Worm (Caenorhabditis elegans) whole organism, late embryonic: ENCODE results near the gene T27E7.5.

Source experiments
- C08G9.2 ChIP-seq: sonication (generic microtip); optimal IDR thresholded peaks from 2 replicates; lab custom pipeline; 2016; ENCODE audit warnings: mild to moderate bottlenecking, missing genetic modification characterization, moderate library complexity, missing compliant biosample characterization
- C38D4.7 ChIP-seq: fragments of 200-800 bp; sonication (Bioruptor generic); optimal IDR thresholded peaks from 2 replicates; lab custom pipeline; 2018; ENCODE audit warnings: mild to moderate bottlenecking, missing genetic modification characterization, moderate library complexity, missing compliant biosample characterization
- F13H6.1 ChIP-seq: sonication (generic microtip); optimal IDR thresholded peaks from 2 replicates; lab custom pipeline; 2016; ENCODE audit warnings: missing genetic modification characterization, missing compliant biosample characterization
- K02D7.2 ChIP-seq: sonication (generic microtip); optimal IDR thresholded peaks from 2 replicates; lab custom pipeline; 2017; ENCODE audit warnings: mild to moderate bottlenecking, missing genetic modification characterization, missing compliant biosample characterization
- K09A11.1 ChIP-seq: sonication (generic microtip); optimal IDR thresholded peaks from 2 replicates; lab custom pipeline; 2017; ENCODE audit warnings: antibody characterized with exemption, mild to moderate bottlenecking, missing genetic modification characterization, missing compliant biosample characterization; ENCODE audit not compliant: insufficient read depth
- T23F11.4 ChIP-seq: fragments of 200-800 bp; sonication (Bioruptor generic); optimal IDR thresholded peaks from 2 replicates; lab custom pipeline; 2018; ENCODE audit warnings: mild to moderate bottlenecking, missing genetic modification characterization, missing compliant biosample characterization
- Y22D7AL.16 ChIP-seq: sonication (generic microtip); optimal IDR thresholded peaks from 2 replicates; lab custom pipeline; 2016; ENCODE audit warnings: missing genetic modification characterization, missing compliant biosample characterization
- ahr-1 ChIP-seq: sonication (generic microtip); optimal IDR thresholded peaks from 2 replicates; lab custom pipeline; 2016; ENCODE audit warnings: missing genetic modification characterization, missing compliant biosample characterization
- ama-1 ChIP-seq: fragments of 150-350 bp; optimal IDR thresholded peaks from 2 replicates; lab custom pipeline; 2014
- ceh-14 ChIP-seq: sonication (generic microtip); optimal IDR thresholded peaks from 2 replicates; lab custom pipeline; 2016; ENCODE audit warnings: missing genotype, missing genetic modification characterization, missing compliant biosample characterization
- ceh-19 ChIP-seq: fragments of 200-800 bp; sonication (Bioruptor generic); optimal IDR thresholded peaks from 2 replicates; lab custom pipeline; 2018; ENCODE audit warnings: mild to moderate bottlenecking, missing genetic modification characterization, missing compliant biosample characterization
- ceh-2 ChIP-seq: sonication (generic microtip); optimal IDR thresholded peaks from 2 replicates; lab custom pipeline; 2016; ENCODE audit warnings: missing genotype, missing genetic modification characterization, missing compliant biosample characterization
- ceh-22 ChIP-seq: sonication (generic microtip); optimal IDR thresholded peaks from 2 replicates; lab custom pipeline; 2017; ENCODE audit warnings: missing biosample characterization, missing genetic modification characterization
- ceh-24 ChIP-seq: sonication (generic microtip); optimal IDR thresholded peaks from 2 replicates; lab custom pipeline; 2016; ENCODE audit warnings: mild to moderate bottlenecking, missing genetic modification characterization, missing compliant biosample characterization
- ceh-31 ChIP-seq: sonication (generic microtip); optimal IDR thresholded peaks from 2 replicates; lab custom pipeline; 2016; ENCODE audit warnings: missing genetic modification characterization, missing compliant biosample characterization
- ceh-45 ChIP-seq: fragments of 200-800 bp; sonication (Bioruptor generic); IDR thresholded peaks from 2 replicates; pipeline ENCODE4 v1.3.6; 2022; ENCODE audit warnings: missing genetic modification reagents, missing genetic modification characterization, missing compliant biosample characterization
- ceh-48 ChIP-seq: sonication (generic microtip); optimal IDR thresholded peaks from 2 replicates; lab custom pipeline; 2016; ENCODE audit warnings: missing genetic modification characterization, inconsistent platforms, missing compliant biosample characterization
- ceh-6 ChIP-seq: fragments of 200-800 bp; sonication (Bioruptor generic); optimal IDR thresholded peaks from 2 replicates; lab custom pipeline; 2018; ENCODE audit warnings: mild to moderate bottlenecking, missing genetic modification characterization, missing compliant biosample characterization
- che-1 ChIP-seq: sonication (generic microtip); optimal IDR thresholded peaks from 2 replicates; lab custom pipeline; 2016; ENCODE audit warnings: mild to moderate bottlenecking, missing genetic modification characterization, missing compliant biosample characterization
- dmd-4 ChIP-seq: sonication (generic microtip); optimal IDR thresholded peaks from 2 replicates; lab custom pipeline; 2016; ENCODE audit warnings: borderline replicate concordance, missing genetic modification characterization, missing compliant biosample characterization
- dve-1 ChIP-seq: sonication (generic microtip); optimal IDR thresholded peaks from 2 replicates; lab custom pipeline; 2017; ENCODE audit warnings: antibody characterized with exemption, mild to moderate bottlenecking, missing genetic modification characterization, missing compliant biosample characterization
- elt-2 ChIP-seq: sonication (generic microtip); optimal IDR thresholded peaks from 2 replicates; lab custom pipeline; 2016; ENCODE audit warnings: missing genetic modification reagents, missing genetic modification characterization, missing compliant biosample characterization
- elt-4 ChIP-seq: sonication (generic microtip); optimal IDR thresholded peaks from 2 replicates; lab custom pipeline; 2016; ENCODE audit warnings: missing genetic modification characterization, missing compliant biosample characterization
- ets-4 ChIP-seq: sonication (generic microtip); optimal IDR thresholded peaks from 2 replicates; lab custom pipeline; 2016; ENCODE audit warnings: missing genetic modification characterization, missing compliant biosample characterization
- eyg-1 ChIP-seq: sonication (generic microtip); optimal IDR thresholded peaks from 2 replicates; lab custom pipeline; 2016; ENCODE audit warnings: missing genotype, missing genetic modification characterization, missing compliant biosample characterization
- fax-1 ChIP-seq: sonication (generic microtip); optimal IDR thresholded peaks from 2 replicates; lab custom pipeline; 2016; ENCODE audit warnings: missing genotype, missing genetic modification characterization, missing compliant biosample characterization
- hlh-13 ChIP-seq: fragments of 200-800 bp; sonication (Bioruptor generic); optimal IDR thresholded peaks from 2 replicates; lab custom pipeline; 2018; ENCODE audit warnings: mild to moderate bottlenecking, missing genetic modification characterization, missing compliant biosample characterization
- hlh-30 ChIP-seq: sonication (generic microtip); optimal IDR thresholded peaks from 2 replicates; lab custom pipeline; 2017; ENCODE audit warnings: antibody characterized with exemption, missing genetic modification characterization, missing compliant biosample characterization; ENCODE audit not compliant: insufficient read depth
- hlh-8 ChIP-seq: sonication (generic microtip); optimal IDR thresholded peaks from 2 replicates; lab custom pipeline; 2016; ENCODE audit warnings: missing genotype, missing genetic modification characterization, missing compliant biosample characterization
- lin-11 ChIP-seq: fragments of 200-800 bp; sonication (Bioruptor generic); optimal IDR thresholded peaks from 2 replicates; lab custom pipeline; 2018; ENCODE audit warnings: mild to moderate bottlenecking, missing genetic modification characterization, missing compliant biosample characterization
- madf-2 ChIP-seq: sonication (generic microtip); optimal IDR thresholded peaks from 2 replicates; lab custom pipeline; 2017; ENCODE audit warnings: missing genetic modification characterization, missing compliant biosample characterization
- nfya-1 ChIP-seq: sonication (generic microtip); optimal IDR thresholded peaks from 2 replicates; lab custom pipeline; 2017; ENCODE audit warnings: missing genetic modification characterization, mild to moderate bottlenecking, missing compliant biosample characterization, antibody characterized with exemption, moderate library complexity
- nhr-11 ChIP-seq: fragments of 150-350 bp; optimal IDR thresholded peaks from 2 replicates; lab custom pipeline; 2014; ENCODE audit warnings: missing biosample characterization, missing genetic modification characterization
- npax-4 ChIP-seq: sonication (generic microtip); optimal IDR thresholded peaks from 2 replicates; lab custom pipeline; 2016; ENCODE audit warnings: missing genetic modification characterization, missing compliant biosample characterization
- odd-2 ChIP-seq: sonication (generic microtip); optimal IDR thresholded peaks from 2 replicates; lab custom pipeline; 2017; ENCODE audit warnings: antibody characterized with exemption, mild to moderate bottlenecking, missing genetic modification characterization, missing compliant biosample characterization
- pat-9 ChIP-seq: fragments of 200-800 bp; sonication (Bioruptor generic); optimal IDR thresholded peaks from 2 replicates; lab custom pipeline; 2018; ENCODE audit warnings: mild to moderate bottlenecking, missing genetic modification characterization, moderate library complexity, missing compliant biosample characterization
- pha-2 ChIP-seq: sonication (generic microtip); optimal IDR thresholded peaks from 2 replicates; lab custom pipeline; 2017; ENCODE audit warnings: mild to moderate bottlenecking, missing genetic modification characterization, missing compliant biosample characterization
- ref-2 ChIP-seq: sonication (generic microtip); optimal IDR thresholded peaks from 2 replicates; lab custom pipeline; 2016; ENCODE audit warnings: missing genetic modification characterization, missing compliant biosample characterization
- rnt-1 ChIP-seq: sonication (generic microtip); optimal IDR thresholded peaks from 2 replicates; lab custom pipeline; 2016; ENCODE audit warnings: missing genetic modification characterization, missing compliant biosample characterization
- sox-4 ChIP-seq: sonication (generic microtip); optimal IDR thresholded peaks from 2 replicates; lab custom pipeline; 2017; ENCODE audit warnings: mild to moderate bottlenecking, missing genetic modification characterization, inconsistent platforms, missing compliant biosample characterization
- syd-9 ChIP-seq: sonication (generic microtip); optimal IDR thresholded peaks from 2 replicates; lab custom pipeline; 2016; ENCODE audit warnings: mild to moderate bottlenecking, missing genetic modification characterization, moderate library complexity, missing compliant biosample characterization
- tbx-2 ChIP-seq: sonication (generic microtip); optimal IDR thresholded peaks from 2 replicates; lab custom pipeline; 2016; ENCODE audit warnings: missing genetic modification characterization, missing compliant biosample characterization
- ttx-3 ChIP-seq: sonication (generic microtip); optimal IDR thresholded peaks from 2 replicates; lab custom pipeline; 2016; ENCODE audit warnings: missing genetic modification reagents, missing genetic modification characterization, missing compliant biosample characterization
- unc-3 ChIP-seq, 2 experiments: fragments of 200-800 bp in 1 of 2; sonication (Bioruptor generic) in 1 of 2; sonication (generic microtip) in 1 of 2; conservative IDR thresholded peaks in 1 of 2; optimal IDR thresholded peaks in 1 of 2; 2 replicates each; pipeline versions ENCODE4 v1.3.6 to Lab custom; 2016 to 2022; ENCODE audit warnings: missing compliant biosample characterization in 2 of 2, missing genetic modification characterization in 2 of 2, missing genetic modification reagents in 1 of 2
- unc-55 ChIP-seq: sonication (generic microtip); optimal IDR thresholded peaks from 2 replicates; lab custom pipeline; 2017; ENCODE audit warnings: missing biosample characterization, missing genetic modification reagents, missing genetic modification characterization
- ztf-16 ChIP-seq: sonication (generic microtip); optimal IDR thresholded peaks from 2 replicates; lab custom pipeline; 2017; ENCODE audit warnings: missing genetic modification characterization, missing compliant biosample characterization

The T27E7.5 gene

DNA sequence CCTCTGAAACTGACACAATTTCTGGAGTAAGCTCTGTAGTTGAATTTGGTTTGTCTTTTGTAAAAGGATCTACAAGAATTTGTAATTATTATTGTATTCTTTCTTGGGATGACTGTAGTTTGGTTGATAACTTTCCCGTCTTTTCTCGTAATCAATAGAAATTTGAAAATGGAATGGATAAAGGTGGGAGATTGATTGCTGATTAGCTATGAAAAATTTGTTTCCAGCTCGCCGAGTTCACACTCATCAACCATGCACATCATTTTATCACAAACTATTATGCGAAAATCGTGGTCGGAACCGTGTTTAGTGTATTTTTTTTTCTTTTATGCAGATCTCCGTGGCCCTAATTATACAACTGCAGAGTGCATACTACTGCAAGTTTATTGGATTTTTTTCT, at the start of gene T27E7.5:
Gene T27E7.5 (plus strand): TSS at position 253 of the 400 bp plus-strand sequence.
- TF ChIP-seq elt-4 (no peak), nfya-1 (no peak), ceh-14 (tag; lab: Kevin White, UChicago) (no peak), hlh-8 (tag; lab: Kevin White, UChicago) (no peak)

DNA sequence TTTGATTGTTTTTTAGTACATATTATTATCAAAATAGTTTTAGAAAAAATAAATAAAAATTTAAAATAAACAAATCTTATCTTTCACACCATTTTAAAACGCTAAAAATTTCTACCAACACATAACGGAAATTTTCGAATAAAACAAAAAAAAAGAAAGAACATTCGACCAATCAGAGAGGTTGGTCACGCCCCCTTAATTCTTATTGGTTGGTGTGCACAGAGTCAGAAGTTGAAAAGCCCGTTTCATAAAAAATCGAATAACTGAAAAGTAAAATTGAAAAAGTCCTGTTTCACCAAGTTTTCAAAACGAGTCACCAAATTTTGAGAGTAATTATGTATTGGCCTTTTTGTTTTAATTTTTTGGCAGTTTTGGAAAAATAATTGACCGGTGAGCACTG, 45.8 kb upstream of the T27E7.5 start:
- TF ChIP-seq nfya-1 (peak; percentile 77), lin-11 (no peak), ets-4 (tag; lab: Kevin White, UChicago) (no peak), ceh-19 (no peak), hlh-13 (no peak)

DNA sequence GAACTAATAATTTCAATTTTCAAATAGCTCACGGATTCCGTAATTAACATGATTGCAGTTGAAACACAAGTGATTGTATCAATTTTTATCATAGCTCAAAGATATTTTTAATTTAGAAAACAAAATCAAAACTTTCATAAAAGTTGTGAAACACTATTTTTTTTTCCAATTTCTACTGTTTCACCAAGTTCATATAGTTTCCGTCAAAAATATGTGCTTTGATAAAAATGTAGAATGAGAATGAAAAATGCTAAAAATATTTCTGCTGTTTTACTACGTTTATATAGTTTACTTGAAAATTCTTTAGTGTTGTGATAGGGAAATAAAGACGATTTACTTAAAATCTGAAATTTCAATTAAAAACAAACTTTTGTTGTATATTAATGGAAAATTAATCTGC, 41.5 kb upstream of the T27E7.5 start:
- no peak for TF ChIP-seq fax-1 (tag; lab: Kevin White, UChicago)
- no peak for TF ChIP-seq K02D7.2 (tag; lab: Kevin White, UChicago)
- TF ChIP-seq eyg-1 (tag; lab: Kevin White, UChicago): no peak
- TF ChIP-seq nhr-11: no peak
- no peak for TF ChIP-seq F13H6.1 (tag; lab: Kevin White, UChicago)
- no peak for TF ChIP-seq ahr-1
- no peak for TF ChIP-seq Y22D7AL.16
- TF ChIP-seq syd-9 (tag; lab: Kevin White, UChicago): no peak
- no peak for TF ChIP-seq dve-1 (tag; lab: Kevin White, UChicago)
- no peak for TF ChIP-seq odd-2 (tag; lab: Kevin White, UChicago)

DNA sequence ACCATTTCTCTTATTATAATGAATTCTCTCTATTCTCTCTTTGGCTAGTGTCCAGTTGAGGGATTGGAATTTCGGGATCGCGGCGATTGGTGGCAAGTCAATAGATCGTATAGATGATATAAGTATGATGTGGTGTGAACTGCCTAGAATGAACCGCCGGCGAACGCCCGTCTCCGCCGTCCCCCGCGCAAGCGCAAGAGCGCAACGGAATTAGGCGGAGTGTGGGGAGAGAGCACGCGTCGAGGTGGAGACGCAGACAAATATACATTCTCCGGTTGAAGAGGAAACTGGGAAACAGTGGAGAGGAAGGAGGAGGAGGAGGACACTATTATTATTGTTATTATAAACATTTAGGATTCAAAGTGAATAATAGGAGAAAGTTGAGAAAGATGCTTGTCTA, 40.5 kb upstream of the T27E7.5 start:
- no peak for TF ChIP-seq ceh-45
- TF ChIP-seq ceh-19: peak; percentile 23
- TF ChIP-seq K09A11.1 (tag; lab: Kevin White, UChicago): no peak
- TF ChIP-seq ceh-2 (tag; lab: Kevin White, UChicago): peak; percentile 31
- TF ChIP-seq unc-55: no peak
- TF ChIP-seq ceh-22 (tag; lab: Kevin White, UChicago): no peak
- TF ChIP-seq nfya-1: peak; percentile 59
- peak; percentile 69 for TF ChIP-seq pha-2 (tag; lab: Kevin White, UChicago)
- no peak for TF ChIP-seq T23F11.4 (GFP tag; lab: Kevin White, UChicago)
- TF ChIP-seq ceh-31: peak; percentile 51
- no peak for TF ChIP-seq ahr-1
- no peak for TF ChIP-seq npax-4 (tag; lab: Kevin White, UChicago)
- TF ChIP-seq che-1 (tag; lab: Kevin White, UChicago): no peak
- TF ChIP-seq sox-4 (tag; lab: Kevin White, UChicago): peak; percentile 16
- TF ChIP-seq tbx-2 (tag; lab: Kevin White, UChicago): peak; percentile 69
- TF ChIP-seq odd-2 (tag; lab: Kevin White, UChicago): no peak
- no peak for TF ChIP-seq Y22D7AL.16
- no peak for TF ChIP-seq K02D7.2 (tag; lab: Kevin White, UChicago)
- TF ChIP-seq nhr-11: no peak
- TF ChIP-seq ztf-16 (tag; lab: Kevin White, UChicago): peak; percentile 23
- no peak for TF ChIP-seq ceh-6 (GFP tag; lab: Kevin White, UChicago)
- peak; percentile 24 for TF ChIP-seq syd-9 (tag; lab: Kevin White, UChicago)
- no peak for TF ChIP-seq unc-3 (GFP tag; conservative IDR thresholded peaks at IDR 0.05; lab: Robert Waterston, UW)
- no peak for TF ChIP-seq unc-3 (tag; optimal IDR thresholded peaks at IDR 0.05; lab: Kevin White, UChicago)
- no peak for TF ChIP-seq ceh-14 (tag; lab: Kevin White, UChicago)
- no peak for TF ChIP-seq elt-2
- no peak for TF ChIP-seq C38D4.7 (GFP tag; lab: Kevin White, UChicago)
- no peak for TF ChIP-seq ttx-3 (tag; lab: Kevin White, UChicago)
- TF ChIP-seq ref-2 (tag; lab: Kevin White, UChicago): peak; percentile 53
- TF ChIP-seq madf-2 (tag; lab: Kevin White, UChicago): no peak
- peak; percentile 36 for TF ChIP-seq rnt-1 (tag; lab: Kevin White, UChicago)
- TF ChIP-seq hlh-30 (tag; lab: Kevin White, UChicago): no peak
- TF ChIP-seq pat-9 (tag; lab: Kevin White, UChicago): no peak
- no peak for TF ChIP-seq hlh-13
- no peak for TF ChIP-seq ceh-24
- TF ChIP-seq ama-1 (lab: Kevin White, UChicago): no peak
- TF ChIP-seq dmd-4 (tag; lab: Kevin White, UChicago): peak; percentile 38
- no peak for TF ChIP-seq C08G9.2
- TF ChIP-seq ceh-48 (tag; lab: Kevin White, UChicago): no peak
